Worm (Caenorhabditis elegans): Measurements from ENCODE around the gene Y57G11C.1130.

Gene Y57G11C.1130

ce11 chrIV:14786374-14787136 is 4.2 kb downstream of the Y57G11C.1130 start, which contains the start of gene melo-1 (continued):
- TF ChIP-seq unc-130 (GFP tag; optimal IDR thresholded peaks at IDR 0.05) (no peak), mcd-1 (GFP tag; IDR thresholded peaks at IDR 0.05) (no peak), fkh-3 (tag; optimal IDR thresholded peaks at IDR 0.05) (no peak), sea-2 (GFP tag; IDR thresholded peaks at IDR 0.05) (no peak), dox-1 (GFP tag; IDR thresholded peaks at IDR 0.05) (peak; percentile 39; the same call in 1 of the 2 replicates), sdz-38 (tag; optimal IDR thresholded peaks at IDR 0.05) (no peak), bed-2 (GFP tag; IDR thresholded peaks at IDR 0.05) (no peak), ceh-91 (GFP tag; IDR thresholded peaks at IDR 0.05) (no peak), let-526 (GFP tag; IDR thresholded peaks at IDR 0.05) (no peak), somi-1 (GFP tag; optimal IDR thresholded peaks at IDR 0.05) (no peak), nhr-80 (tag; optimal IDR thresholded peaks at IDR 0.05) (peak; percentile 29), unc-62 (GFP tag; optimal IDR thresholded peaks at IDR 0.05) (no peak), ztf-25 (GFP tag; IDR thresholded peaks at IDR 0.05) (no peak), nhr-120 (GFP tag; IDR thresholded peaks at IDR 0.05) (no peak), dpl-1 (GFP tag; optimal IDR thresholded peaks at IDR 0.05) (no peak), tbp1 (GFP tag; optimal IDR thresholded peaks at IDR 0.05) (no peak), rec-8 (tag; optimal IDR thresholded peaks at IDR 0.05) (no peak), ztf-22 (GFP tag; optimal IDR thresholded peaks at IDR 0.05) (no peak), F57A8.1 (GFP tag; optimal IDR thresholded peaks at IDR 0.05) (no peak), K12H6.12 (tag; optimal IDR thresholded peaks at IDR 0.05) (no peak), lin-54 (GFP tag; optimal IDR thresholded peaks at IDR 0.05) (peak; percentile 23), B0019.2 (GFP tag; conservative IDR thresholded peaks at IDR 0.05) (no peak), F49E8.2 (tag; optimal IDR thresholded peaks at IDR 0.05; ENCODE audit: insufficient read depth) (no peak), nfya-1 (tag; optimal IDR thresholded peaks at IDR 0.05; ENCODE audit: borderline replicate concordance, insufficient read depth) (no peak), T26A5.8 (tag; optimal IDR thresholded peaks at IDR 0.05) (no peak), rcor-1 (GFP tag; IDR thresholded peaks at IDR 0.05) (no peak), athp-1 (tag; optimal IDR thresholded peaks at IDR 0.05) (no peak), madf-3 (GFP tag; IDR thresholded peaks at IDR 0.05) (no peak), xnd-1 (tag; optimal IDR thresholded peaks at IDR 0.05) (no peak), pbrm-1 (GFP tag; IDR thresholded peaks at IDR 0.05) (peak; percentile 22; the same call in 1 of the 2 replicates), ztf-28 (GFP tag; IDR thresholded peaks at IDR 0.05) (no peak), F37B4.10 (GFP tag; IDR thresholded peaks at IDR 0.05) (no peak), ceh-79 (tag; optimal IDR thresholded peaks at IDR 0.05) (no peak), C06A6.2 (GFP tag; conservative IDR thresholded peaks at IDR 0.05) (no peak), ztf-18 (tag; optimal IDR thresholded peaks at IDR 0.05) (no peak), ztf-3 (GFP tag; optimal IDR thresholded peaks at IDR 0.05) (no peak), Y53G8AR.9 (GFP tag; conservative IDR thresholded peaks at IDR 0.05) (no peak), lag-1 (GFP tag; IDR thresholded peaks at IDR 0.05) (no peak), egl-18 (GFP tag; IDR thresholded peaks at IDR 0.05) (no peak), C17E4.6 (GFP tag; IDR thresholded peaks at IDR 0.05) (no peak), B0035.1 (tag; optimal IDR thresholded peaks at IDR 0.05) (no peak), akir-1 (GFP tag; optimal IDR thresholded peaks at IDR 0.05) (no peak), ccch-3 (GFP tag; optimal IDR thresholded peaks at IDR 0.05) (no peak), hlh-26 (GFP tag; conservative IDR thresholded peaks at IDR 0.05) (no peak), ZK185.1 (tag; optimal IDR thresholded peaks at IDR 0.05; ENCODE audit: poor library complexity, severe bottlenecking) (no peak), F55B11.4 (tag; optimal IDR thresholded peaks at IDR 0.05; ENCODE audit: borderline replicate concordance, insufficient read depth) (no peak), attf-5 (GFP tag; optimal IDR thresholded peaks at IDR 0.05) (peak; percentile 46), egrh-3 (GFP tag; IDR thresholded peaks at IDR 0.05) (no peak)

Data from whole organism, young adult.